Fruit fly (Drosophila melanogaster) whole organism, prepupa: ENCODE data around the gene CG7029.

ENCODE experiments used
- CG10631 ChIP-seq: fragments of 200-800 bp; sonication (Bioruptor generic); optimal IDR thresholded peaks from 2 replicates; lab custom pipeline; 2016; ENCODE audit warnings: missing biosample characterization, missing genetic modification characterization
- CG10669 ChIP-seq: fragments of 200-800 bp; sonication (Bioruptor generic); optimal IDR thresholded peaks from 3 replicates; lab custom pipeline; 2018; ENCODE audit warnings: missing biosample characterization, mild to moderate bottlenecking, missing genetic modification characterization, moderate library complexity
- CG11762 ChIP-seq: fragments of 200-800 bp; sonication (Bioruptor generic); optimal IDR thresholded peaks from 3 replicates; lab custom pipeline; 2016; ENCODE audit warnings: missing biosample characterization, missing genetic modification characterization; ENCODE audit not compliant: insufficient read depth
- CG15336 ChIP-seq: fragments of 200-800 bp; sonication (Bioruptor generic); IDR thresholded peaks from 2 replicates; pipeline ENCODE4 v1.3.6; 2022; ENCODE audit warnings: missing biosample characterization, missing genetic modification characterization
- CG3032 ChIP-seq: fragments of 200-800 bp; optimal IDR thresholded peaks from 2 replicates; lab custom pipeline; 2019; ENCODE audit warnings: missing biosample characterization, mild to moderate bottlenecking, missing genetic modification characterization, moderate library complexity
- CG32006 ChIP-seq: fragments of 200-800 bp; sonication (Bioruptor generic); optimal IDR thresholded peaks from 3 replicates; lab custom pipeline; 2017; ENCODE audit warnings: missing biosample characterization, mild to moderate bottlenecking, missing genetic modification characterization
- CG34406 ChIP-seq: fragments of 200-800 bp; sonication (Bioruptor generic); optimal IDR thresholded peaks from 3 replicates; lab custom pipeline; 2016; ENCODE audit warnings: missing biosample characterization, missing genetic modification characterization
- CG4318 ChIP-seq: fragments of 200-800 bp; sonication (Bioruptor generic); optimal IDR thresholded peaks from 3 replicates; lab custom pipeline; 2017; ENCODE audit warnings: missing biosample characterization, mild to moderate bottlenecking, missing genetic modification characterization
- CG6163 ChIP-seq: fragments of 200-800 bp; sonication (Bioruptor generic); IDR thresholded peaks from 3 replicates; pipeline ENCODE4 v1.3.6; 2022; ENCODE audit warnings: missing biosample characterization, missing genetic modification characterization
- CG6276 ChIP-seq: fragments of 200-800 bp; sonication (Bioruptor generic); optimal IDR thresholded peaks from 2 replicates; lab custom pipeline; 2017; ENCODE audit warnings: missing biosample characterization, mild to moderate bottlenecking, missing genetic modification characterization
- CG6792 ChIP-seq: fragments of 200-800 bp; sonication (Bioruptor generic); optimal IDR thresholded peaks from 3 replicates; lab custom pipeline; 2016; ENCODE audit warnings: missing biosample characterization, missing genetic modification characterization
- CG6808 ChIP-seq: fragments of 200-800 bp; sonication (Bioruptor generic); optimal IDR thresholded peaks from 3 replicates; lab custom pipeline; 2017; ENCODE audit warnings: missing biosample characterization, missing genetic modification characterization, mild to moderate bottlenecking, moderate library complexity, missing genetic modification reagents
- CG8119 ChIP-seq: fragments of 200-800 bp; sonication (Bioruptor generic); IDR thresholded peaks from 3 replicates; pipeline ENCODE4 v1.3.6; 2022; ENCODE audit warnings: missing biosample characterization, missing genetic modification characterization
- CG8632 ChIP-seq: fragments of 200-800 bp; sonication (Bioruptor generic); optimal IDR thresholded peaks from 3 replicates; lab custom pipeline; 2016; ENCODE audit warnings: missing biosample characterization, missing genetic modification characterization
- CG9139 ChIP-seq: fragments of 200-800 bp; sonication (Bioruptor generic); optimal IDR thresholded peaks from 3 replicates; lab custom pipeline; 2017; ENCODE audit warnings: missing biosample characterization, mild to moderate bottlenecking, missing genetic modification characterization
- Eip78C ChIP-seq: fragments of 200-800 bp; sonication (Bioruptor generic); peaks from one replicate; lab custom pipeline; 2016; ENCODE audit warnings: missing biosample characterization, missing genetic modification characterization
- Ets21C ChIP-seq: fragments of 200-800 bp; sonication (Bioruptor generic); optimal IDR thresholded peaks from 3 replicates; lab custom pipeline; 2016; ENCODE audit warnings: missing biosample characterization, missing genetic modification characterization
- Hr39 ChIP-seq: fragments of 200-800 bp; sonication (Bioruptor generic); optimal IDR thresholded peaks from 2 replicates; lab custom pipeline; 2016; ENCODE audit warnings: missing biosample characterization, missing genetic modification characterization
- Hr4 ChIP-seq: fragments of 200-800 bp; sonication (Bioruptor generic); optimal IDR thresholded peaks from 3 replicates; lab custom pipeline; 2016; ENCODE audit warnings: missing biosample characterization, missing genetic modification characterization
- Met ChIP-seq: fragments of 200-800 bp; sonication (Bioruptor generic); optimal IDR thresholded peaks from 3 replicates; lab custom pipeline; 2016; ENCODE audit warnings: missing biosample characterization, missing genetic modification characterization
- OdsH ChIP-seq: fragments of 200-800 bp; sonication (Bioruptor generic); optimal IDR thresholded peaks from 3 replicates; lab custom pipeline; 2016; ENCODE audit warnings: missing biosample characterization, missing genetic modification characterization
- Sox15 ChIP-seq: fragments of 200-800 bp; sonication (Bioruptor generic); optimal IDR thresholded peaks from 3 replicates; lab custom pipeline; 2016; ENCODE audit warnings: missing biosample characterization, missing genetic modification characterization
- achi ChIP-seq: fragments of 200-800 bp; sonication (Bioruptor generic); optimal IDR thresholded peaks from 3 replicates; lab custom pipeline; 2016; ENCODE audit warnings: missing biosample characterization, missing genetic modification characterization
- acj6 ChIP-seq: fragments of 200-800 bp; sonication (Bioruptor generic); optimal IDR thresholded peaks from 3 replicates; lab custom pipeline; 2016; ENCODE audit warnings: missing biosample characterization, missing genetic modification characterization
- cyc ChIP-seq: fragments of 200-800 bp; sonication (Bioruptor generic); optimal IDR thresholded peaks from 3 replicates; lab custom pipeline; 2016; ENCODE audit warnings: missing biosample characterization, missing genetic modification characterization
- eg ChIP-seq: fragments of 200-800 bp; sonication (Bioruptor generic); IDR thresholded peaks from 3 replicates; pipeline ENCODE4 v1.3.6; 2022; ENCODE audit warnings: missing biosample characterization, missing genetic modification characterization
- esn ChIP-seq: fragments of 200-800 bp; sonication (Bioruptor generic); optimal IDR thresholded peaks from 2 replicates; lab custom pipeline; 2016; ENCODE audit warnings: missing biosample characterization, mild to moderate bottlenecking, missing genetic modification characterization, moderate library complexity
- fd59A ChIP-seq: fragments of 200-800 bp; sonication (Bioruptor generic); optimal IDR thresholded peaks from 2 replicates; lab custom pipeline; 2017; ENCODE audit warnings: missing biosample characterization, mild to moderate bottlenecking, missing genetic modification characterization, missing genetic modification reagents
- fd85E ChIP-seq: fragments of 200-800 bp; sonication (Bioruptor generic); optimal IDR thresholded peaks from 3 replicates; lab custom pipeline; 2016; ENCODE audit warnings: missing biosample characterization, missing genetic modification characterization
- fkh ChIP-seq: fragments of 200-800 bp; sonication (Bioruptor generic); optimal IDR thresholded peaks from 3 replicates; lab custom pipeline; 2017; ENCODE audit warnings: missing biosample characterization, mild to moderate bottlenecking, missing genetic modification characterization, moderate library complexity
- net ChIP-seq: fragments of 200-800 bp; sonication (Bioruptor generic); optimal IDR thresholded peaks from 3 replicates; lab custom pipeline; 2016; ENCODE audit warnings: missing biosample characterization, missing genetic modification characterization
- pdm3 ChIP-seq: fragments of 200-800 bp; sonication (Bioruptor generic); optimal IDR thresholded peaks from 3 replicates; lab custom pipeline; 2016; ENCODE audit warnings: missing biosample characterization, missing genetic modification characterization
- salr ChIP-seq, 2 experiments: fragments of 200-800 bp; sonication (Bioruptor generic); optimal IDR thresholded peaks; 3 replicates each; lab custom pipeline; 2016 to 2018; ENCODE audit warnings: missing biosample characterization in 2 of 2, missing genetic modification characterization in 2 of 2, mild to moderate bottlenecking in 1 of 2
- svp ChIP-seq: fragments of 200-800 bp; sonication (Bioruptor generic); peaks from one replicate; lab custom pipeline; 2016; ENCODE audit warnings: missing biosample characterization, missing genetic modification characterization
- topi ChIP-seq: fragments of 200-800 bp; sonication (Bioruptor generic); optimal IDR thresholded peaks from 3 replicates; lab custom pipeline; 2016; ENCODE audit warnings: missing biosample characterization, missing genetic modification characterization

The CG7029 gene

DNA sequence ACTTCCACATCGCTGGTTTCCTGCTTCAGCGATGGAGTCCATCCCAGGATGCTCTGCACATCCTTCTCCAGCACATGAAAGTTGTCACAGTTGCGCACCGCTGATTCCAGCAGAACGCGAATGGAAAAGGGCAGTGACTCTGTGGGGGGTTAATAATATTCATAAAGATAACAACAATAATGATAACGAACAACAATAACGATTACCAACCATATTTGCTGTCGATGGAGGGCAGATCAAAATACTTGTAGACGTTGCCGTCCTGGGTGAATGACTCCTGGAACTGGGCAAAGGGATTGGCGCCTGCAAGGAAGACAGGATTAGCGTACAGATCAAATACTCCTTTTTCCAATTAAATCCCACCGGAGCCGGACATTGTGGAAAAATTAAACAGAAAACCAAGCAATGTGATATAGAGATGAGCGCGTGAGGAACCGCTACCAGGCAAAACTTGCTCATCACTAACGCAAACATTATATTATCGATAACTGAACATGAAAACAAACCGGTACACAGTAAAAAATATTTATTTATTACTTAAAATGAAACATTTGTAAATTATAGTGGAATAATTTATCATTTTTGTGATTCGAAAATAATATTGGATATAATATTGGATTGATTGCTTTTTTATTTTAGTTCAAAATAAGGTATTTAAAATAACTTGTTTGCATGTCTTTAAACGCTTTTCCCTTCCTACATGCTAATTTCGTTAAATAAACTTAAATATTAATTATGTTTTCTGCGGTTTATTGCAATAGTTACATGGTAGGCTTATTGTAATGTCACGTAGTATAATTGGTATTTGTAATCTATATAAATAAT lies 26.3 kb upstream of the CG7029 start, which contains the start of gene Irp-1A (continued):
- TF ChIP-seq Hr39, result peak; percentile 33
- peak; percentile 98 for TF ChIP-seq fkh (GFP tag; lab: Kevin White, UChicago)
- peak; percentile 40 for TF ChIP-seq CG6276 (GFP tag; lab: Kevin White, UChicago)
- peak; percentile 32 for TF ChIP-seq CG6808 (GFP tag; lab: Kevin White, UChicago)
- TF ChIP-seq CG10631, result peak; percentile 71
- TF ChIP-seq CG32006 (GFP tag; lab: Kevin White, UChicago), result peak; percentile 62
- TF ChIP-seq salr (GFP tag; optimal IDR thresholded peaks at IDR 0.05; lab: Kevin White, UChicago), result peak in 1 of 2 experiments; percentile 24
- TF ChIP-seq fd59A (GFP tag; lab: Kevin White, UChicago), result no peak
- TF ChIP-seq Ets21C (GFP tag; lab: Kevin White, UChicago), result no peak
- peak; percentile 55 for TF ChIP-seq net
- TF ChIP-seq CG15336 (GFP tag; lab: Robert Waterston, UW), result peak; percentile 88
- peak; percentile 41; the same call in 1 of the 3 replicates for TF ChIP-seq CG6163 (GFP tag; lab: Robert Waterston, UW)
- peak; percentile 0 for TF ChIP-seq fd85E (GFP tag; lab: Kevin White, UChicago)
- TF ChIP-seq CG34406 (GFP tag; lab: Kevin White, UChicago), result peak; percentile 71
- TF ChIP-seq, all 60 proteins: peak for 49

DNA sequence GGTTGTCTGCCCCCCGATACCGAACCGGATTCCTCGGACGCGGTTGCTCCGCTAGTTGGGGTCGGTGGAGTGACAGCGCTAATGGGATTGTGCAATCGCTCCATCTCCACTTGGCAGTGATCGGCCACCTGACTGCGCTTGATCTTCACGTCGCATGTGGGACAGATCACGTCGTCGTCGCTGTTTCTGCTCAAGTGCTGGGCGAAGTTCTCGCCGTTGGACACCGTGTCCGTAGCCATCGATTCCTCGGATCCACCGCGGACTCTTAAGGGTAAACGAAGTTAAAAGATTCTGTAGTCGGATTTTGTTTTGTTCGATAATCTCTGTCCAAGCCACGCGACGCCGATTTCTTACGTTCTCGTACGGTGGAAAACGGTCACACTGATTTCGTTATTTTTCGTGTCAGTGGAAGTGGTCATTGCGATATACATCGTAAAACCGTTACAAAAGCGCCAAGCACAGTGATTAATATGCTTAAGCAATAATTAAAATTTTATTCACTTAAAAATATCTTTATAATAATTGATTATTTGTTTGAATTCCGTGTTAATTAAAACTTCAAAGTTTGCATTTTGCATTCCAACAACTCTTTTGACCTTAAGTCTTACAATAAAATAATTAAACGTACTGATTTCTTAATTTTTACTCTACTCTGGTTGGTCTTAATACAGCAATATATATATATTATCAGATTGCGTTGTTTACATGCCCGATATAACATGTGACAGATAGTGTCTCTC lies 24.5 kb upstream of the CG7029 start, which contains the start of gene RNF220:
Gene RNF220, minus strand, starts transcription at position 384 of the 740 bp plus-strand sequence.
- TF ChIP-seq CG15336 (GFP tag; lab: Robert Waterston, UW) (0 out of 2 replicates have a peak, but pooled peaks have one; percentile 24), CG10669 (GFP tag; lab: Kevin White, UChicago) (peak; percentile 24), CG34406 (GFP tag; lab: Kevin White, UChicago) (peak; percentile 12), eg (GFP tag; lab: Robert Waterston, UW) (peak; percentile 67; the same call in 2 of the 3 replicates), esn (peak; percentile 28), CG6792 (GFP tag; lab: Kevin White, UChicago) (no peak), pdm3 (peak; percentile 34), CG4318 (GFP tag; lab: Kevin White, UChicago) (peak; percentile 20), cyc (GFP tag; lab: Kevin White, UChicago) (no peak), CG3032 (tag; lab: Kevin White, UChicago) (peak; percentile 15), topi (GFP tag; lab: Kevin White, UChicago) (no peak), Sox15 (GFP tag; lab: Kevin White, UChicago) (peak; percentile 37), Eip78C (GFP tag; lab: Kevin White, UChicago) (peak; percentile 64), CG8632 (GFP tag; lab: Kevin White, UChicago) (peak; percentile 23), OdsH (peak; percentile 49), net (peak; percentile 50), CG11762 (GFP tag; lab: Kevin White, UChicago) (peak; percentile 3), CG32006 (GFP tag; lab: Kevin White, UChicago) (peak; percentile 48), Ets21C (GFP tag; lab: Kevin White, UChicago) (no peak), acj6 (peak; percentile 48), Hr4 (GFP tag; lab: Kevin White, UChicago) (peak; percentile 57), achi (GFP tag; lab: Kevin White, UChicago) (peak; percentile 31), salr (GFP tag; optimal IDR thresholded peaks at IDR 0.05; lab: Kevin White, UChicago) (peak in 1 of 2 experiments; percentile 51), CG9139 (no peak), svp (GFP tag; lab: Kevin White, UChicago) (peak; percentile 66), Met (GFP tag; lab: Kevin White, UChicago) (no peak), CG8119 (GFP tag; lab: Robert Waterston, UW) (peak; percentile 19; the same call in 1 of the 3 replicates), fkh (GFP tag; lab: Kevin White, UChicago) (peak; percentile 26)
